Fruit fly (Drosophila melanogaster) whole organism, embryonic: Measurements from ENCODE around the gene CG4570.

Source experiments
- Abd-B ChIP-seq: fragments of 200-800 bp; sonication (Bioruptor generic); optimal IDR thresholded peaks from 2 replicates; lab custom pipeline; 2018; ENCODE audit warnings: missing biosample characterization, mild to moderate bottlenecking, missing genetic modification characterization, moderate library complexity
- CG10267 ChIP-seq: fragments of 200-800 bp; sonication (Bioruptor generic); optimal IDR thresholded peaks from 2 replicates; lab custom pipeline; 2018; ENCODE audit warnings: missing biosample characterization, mild to moderate bottlenecking, missing genetic modification characterization, moderate library complexity
- CG10431 ChIP-seq: fragments of 200-800 bp; sonication (Bioruptor generic); optimal IDR thresholded peaks from 3 replicates; lab custom pipeline; 2018; ENCODE audit warnings: missing biosample characterization, mild to moderate bottlenecking, missing genetic modification characterization
- CG11085 ChIP-seq: fragments of 200-800 bp; sonication (Bioruptor generic); IDR thresholded peaks from 2 replicates; pipeline ENCODE4 v1.3.6; 2022; ENCODE audit warnings: missing biosample characterization, missing genetic modification characterization
- CG15269 ChIP-seq: fragments of 200-800 bp; sonication (Bioruptor generic); optimal IDR thresholded peaks from 2 replicates; lab custom pipeline; 2018; ENCODE audit warnings: missing biosample characterization, mild to moderate bottlenecking, missing genetic modification characterization, moderate library complexity
- CG15479 ChIP-seq: fragments of 200-800 bp; sonication (Bioruptor generic); optimal IDR thresholded peaks from 3 replicates; lab custom pipeline; 2019; ENCODE audit warnings: missing biosample characterization, mild to moderate bottlenecking, missing genetic modification characterization, moderate library complexity
- CG16779 ChIP-seq: fragments of 200-800 bp; sonication (Bioruptor generic); IDR thresholded peaks from 2 replicates; pipeline ENCODE4 v1.3.6; 2022; ENCODE audit warnings: missing biosample characterization, missing genetic modification characterization
- CG17359 ChIP-seq: fragments of 200-800 bp; sonication (Bioruptor generic); optimal IDR thresholded peaks from 3 replicates; lab custom pipeline; 2018; ENCODE audit warnings: missing biosample characterization, mild to moderate bottlenecking, missing genetic modification characterization, moderate library complexity
- CG17385 ChIP-seq: fragments of 200-800 bp; sonication (Bioruptor generic); optimal IDR thresholded peaks from 3 replicates; lab custom pipeline; 2018; ENCODE audit warnings: missing biosample characterization, mild to moderate bottlenecking, missing genetic modification characterization
- CG2712 ChIP-seq: fragments of 200-800 bp; optimal IDR thresholded peaks from 3 replicates; lab custom pipeline; 2019; ENCODE audit warnings: missing biosample characterization, mild to moderate bottlenecking, missing genetic modification characterization, moderate library complexity
- CG3163 ChIP-seq: fragments of 200-800 bp; sonication (Bioruptor generic); optimal IDR thresholded peaks from 3 replicates; lab custom pipeline; 2016; ENCODE audit warnings: missing biosample characterization, missing genetic modification characterization
- CG3281 ChIP-seq: fragments of 200-800 bp; sonication (Bioruptor generic); optimal IDR thresholded peaks from 3 replicates; lab custom pipeline; 2017; ENCODE audit warnings: missing biosample characterization, mild to moderate bottlenecking, missing genetic modification characterization
- CG33557 ChIP-seq: fragments of 200-800 bp; sonication (Bioruptor generic); optimal IDR thresholded peaks from 2 replicates; lab custom pipeline; 2019; ENCODE audit warnings: missing biosample characterization, mild to moderate bottlenecking, missing genetic modification characterization, moderate library complexity
- CG4328 ChIP-seq: fragments of 200-800 bp; sonication (Bioruptor generic); optimal IDR thresholded peaks from 3 replicates; lab custom pipeline; 2017; ENCODE audit warnings: missing biosample characterization, missing genetic modification reagents, missing genetic modification characterization
- CG4820 ChIP-seq: fragments of 200-800 bp; sonication (Bioruptor generic); optimal IDR thresholded peaks from 3 replicates; lab custom pipeline; 2016; ENCODE audit warnings: missing biosample characterization, missing genetic modification characterization
- CG5245 ChIP-seq: fragments of 200-800 bp; sonication (Bioruptor generic); optimal IDR thresholded peaks from 3 replicates; lab custom pipeline; 2016; ENCODE audit warnings: missing biosample characterization, missing genetic modification characterization
- CG5953 ChIP-seq: fragments of 200-800 bp; sonication (Bioruptor generic); IDR thresholded peaks from 2 replicates; pipeline ENCODE4 v1.3.6; 2022; ENCODE audit warnings: missing biosample characterization, missing genetic modification characterization
- CG6854 ChIP-seq: fragments of 200-800 bp; sonication (Bioruptor generic); optimal IDR thresholded peaks from 3 replicates; lab custom pipeline; 2017; ENCODE audit warnings: missing biosample characterization, mild to moderate bottlenecking, missing genetic modification characterization
- CG7963 ChIP-seq: fragments of 200-800 bp; sonication (Bioruptor generic); IDR thresholded peaks from 3 replicates; pipeline ENCODE4 v1.3.6; 2022; ENCODE audit warnings: missing biosample characterization, missing genetic modification characterization; ENCODE audit not compliant: partially characterized antibody
- CG8359 ChIP-seq: fragments of 200-800 bp; sonication (Bioruptor generic); optimal IDR thresholded peaks from 2 replicates; lab custom pipeline; 2017; ENCODE audit warnings: missing biosample characterization, mild to moderate bottlenecking, missing genetic modification characterization, borderline replicate concordance
- CG8478 ChIP-seq: fragments of >200 bp; optimal IDR thresholded peaks from 2 replicates; lab custom pipeline; 2018
- CG8944 ChIP-seq: fragments of 200-800 bp; sonication (Bioruptor generic); optimal IDR thresholded peaks from 3 replicates; lab custom pipeline; 2016; ENCODE audit warnings: missing biosample characterization, missing genetic modification characterization
- CG9609 ChIP-seq: fragments of 200-800 bp; sonication (Bioruptor generic); optimal IDR thresholded peaks from 3 replicates; lab custom pipeline; 2016; ENCODE audit warnings: missing biosample characterization, missing genetic modification characterization
- Chrac-16 ChIP-seq: fragments of 200-800 bp; sonication (Bioruptor generic); optimal IDR thresholded peaks from 3 replicates; lab custom pipeline; 2016; ENCODE audit warnings: missing biosample characterization, missing genetic modification characterization
- Deaf1 ChIP-seq: fragments of 200-800 bp; optimal IDR thresholded peaks from 3 replicates; lab custom pipeline; 2019; ENCODE audit warnings: missing biosample characterization, mild to moderate bottlenecking, missing genetic modification characterization, moderate library complexity
- Dip3 ChIP-seq: fragments of 200-800 bp; sonication (Bioruptor generic); optimal IDR thresholded peaks from 3 replicates; lab custom pipeline; 2016; ENCODE audit warnings: missing biosample characterization, missing genetic modification characterization
- Elba2 ChIP-seq: fragments of 200-800 bp; sonication (Bioruptor generic); optimal IDR thresholded peaks from 3 replicates; lab custom pipeline; 2016; ENCODE audit warnings: missing biosample characterization, missing genetic modification characterization
- Hand ChIP-seq: fragments of 200-800 bp; sonication (Bioruptor generic); optimal IDR thresholded peaks from 2 replicates; lab custom pipeline; 2017; ENCODE audit warnings: mild to moderate bottlenecking, missing biosample characterization, missing genetic modification reagents, missing genetic modification characterization
- HmgD ChIP-seq: fragments of 200-800 bp; sonication (Bioruptor generic); optimal IDR thresholded peaks from 3 replicates; lab custom pipeline; 2016; ENCODE audit warnings: missing biosample characterization, missing genetic modification characterization
- Hr3 ChIP-seq: fragments of 200-800 bp; sonication (Bioruptor generic); optimal IDR thresholded peaks from 3 replicates; lab custom pipeline; 2016; ENCODE audit warnings: missing biosample characterization, missing genetic modification characterization
- Myb ChIP-seq: fragments of 200-800 bp; sonication (Bioruptor generic); optimal IDR thresholded peaks from 2 replicates; lab custom pipeline; 2016; ENCODE audit warnings: missing biosample characterization, missing genetic modification characterization
- NC2β ChIP-seq: fragments of 200-800 bp; sonication (Bioruptor generic); optimal IDR thresholded peaks from 2 replicates; lab custom pipeline; 2016; ENCODE audit warnings: missing biosample characterization, missing genetic modification characterization
- Nf-YC ChIP-seq: fragments of 200-800 bp; optimal IDR thresholded peaks from 3 replicates; lab custom pipeline; 2019; ENCODE audit warnings: missing biosample characterization, mild to moderate bottlenecking, missing genetic modification characterization, moderate library complexity
- Poxn ChIP-seq: fragments of 200-800 bp; sonication (Bioruptor generic); IDR thresholded peaks from 2 replicates; pipeline ENCODE4 v1.3.6; 2022; ENCODE audit warnings: missing biosample characterization, missing genetic modification characterization
- crp ChIP-seq, 2 experiments: fragments of 200-800 bp; sonication (Bioruptor generic); optimal IDR thresholded peaks; 2 replicates in 1 of 2; 3 replicates in 1 of 2; lab custom pipeline; 2017; ENCODE audit warnings: missing biosample characterization in 2 of 2, missing genetic modification characterization in 2 of 2, mild to moderate bottlenecking in 1 of 2, moderate library complexity in 1 of 2
- ems ChIP-seq: fragments of 200-800 bp; sonication (Bioruptor generic); optimal IDR thresholded peaks from 3 replicates; lab custom pipeline; 2016; ENCODE audit warnings: missing biosample characterization, missing genetic modification characterization
- gem ChIP-seq: fragments of 200-800 bp; sonication (Bioruptor generic); optimal IDR thresholded peaks from 2 replicates; lab custom pipeline; 2019; ENCODE audit warnings: missing biosample characterization, mild to moderate bottlenecking, missing genetic modification characterization, moderate library complexity
- ham ChIP-seq: fragments of 200-800 bp; sonication (Bioruptor generic); IDR thresholded peaks from 2 replicates; pipeline ENCODE4 v1.3.6; 2022; ENCODE audit warnings: missing biosample characterization, missing genetic modification characterization
- kay ChIP-seq: fragments of 200-800 bp; sonication (Bioruptor generic); optimal IDR thresholded peaks from 2 replicates; lab custom pipeline; 2016; ENCODE audit warnings: missing biosample characterization, missing genetic modification characterization
- ken ChIP-seq: fragments of 200-800 bp; sonication (Bioruptor generic); IDR thresholded peaks from 3 replicates; pipeline ENCODE4 v1.3.6; 2022; ENCODE audit warnings: missing biosample characterization, missing genetic modification characterization
- lbe ChIP-seq: fragments of 200-800 bp; sonication (Bioruptor generic); optimal IDR thresholded peaks from 2 replicates; lab custom pipeline; 2016; ENCODE audit warnings: missing biosample characterization, mild to moderate bottlenecking, missing genetic modification characterization
- nom ChIP-seq: fragments of 200-800 bp; sonication (Bioruptor generic); optimal IDR thresholded peaks from 2 replicates; lab custom pipeline; 2017; ENCODE audit warnings: missing biosample characterization, missing genetic modification characterization, mild to moderate bottlenecking, moderate library complexity, missing genetic modification reagents
- org-1 ChIP-seq: fragments of 200-800 bp; sonication (Bioruptor generic); optimal IDR thresholded peaks from 2 replicates; lab custom pipeline; 2017; ENCODE audit warnings: missing biosample characterization, missing genetic modification characterization
- repo ChIP-seq: fragments of 200-800 bp; sonication (Bioruptor generic); optimal IDR thresholded peaks from 2 replicates; lab custom pipeline; 2016; ENCODE audit warnings: missing biosample characterization, missing genetic modification characterization
- run ChIP-seq: fragments of 200-800 bp; sonication (Bioruptor generic); optimal IDR thresholded peaks from 3 replicates; lab custom pipeline; 2018; ENCODE audit warnings: missing biosample characterization, mild to moderate bottlenecking, missing genetic modification characterization
- salm ChIP-seq: fragments of 200-800 bp; sonication (Bioruptor generic); optimal IDR thresholded peaks from 2 replicates; lab custom pipeline; 2018; ENCODE audit warnings: missing biosample characterization, mild to moderate bottlenecking, missing genetic modification characterization
- slou ChIP-seq: fragments of 200-800 bp; sonication (Bioruptor generic); optimal IDR thresholded peaks from 3 replicates; lab custom pipeline; 2016; ENCODE audit warnings: missing biosample characterization, missing genetic modification characterization
- tll ChIP-seq, 2 experiments: fragments of 200-800 bp in 1 of 2; fragments of >200 bp in 1 of 2; sonication (Bioruptor generic) in 1 of 2; optimal IDR thresholded peaks; 2 replicates each; lab custom pipeline; 2017 to 2019; ENCODE audit warnings: missing biosample characterization in 2 of 2, missing genetic modification characterization in 2 of 2, mild to moderate bottlenecking in 1 of 2, moderate library complexity in 1 of 2

Gene CG4570

DNA sequence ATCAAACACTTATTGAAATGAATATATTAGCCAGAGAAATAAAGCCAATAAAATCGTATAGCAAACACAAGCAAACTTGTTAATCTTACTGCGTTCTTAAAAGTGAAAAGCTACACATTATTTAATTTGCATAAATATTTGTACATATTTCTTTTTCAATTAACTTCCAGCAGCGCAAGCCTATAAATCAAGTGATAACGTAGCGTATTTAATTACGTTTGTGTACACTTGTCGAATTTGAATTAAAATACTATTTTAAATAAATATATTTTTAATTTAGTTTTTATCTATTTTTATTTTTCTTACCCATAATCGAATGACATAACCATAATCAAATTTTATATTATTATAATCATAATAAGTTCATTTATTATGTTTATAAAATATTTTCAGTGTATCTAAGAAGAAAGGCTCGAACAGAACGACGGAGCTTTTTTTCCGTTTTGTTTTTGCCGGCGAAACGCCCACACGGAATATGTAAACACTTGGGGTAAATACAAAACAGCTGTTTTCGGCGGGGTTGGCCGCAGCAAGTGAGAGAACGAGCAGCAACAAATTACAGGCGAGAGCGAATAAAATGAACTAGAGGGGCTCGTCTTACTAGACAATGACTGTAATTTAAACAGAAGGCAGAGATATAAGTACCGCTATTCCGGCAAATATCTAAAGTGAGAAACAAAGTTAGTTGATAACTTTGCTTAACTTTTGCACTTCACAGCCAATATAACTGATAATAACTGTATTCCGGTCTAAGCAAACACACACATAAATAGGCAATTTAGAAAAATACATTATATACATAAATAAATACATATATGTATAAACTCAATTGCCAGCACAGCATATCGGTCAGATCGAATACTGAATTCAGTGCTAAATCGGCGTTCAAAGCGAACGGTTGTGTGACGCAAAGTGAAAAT, 19.2 kb downstream of the CG4570 start, which contains the start of gene Sodh2 (continued):
- TF ChIP-seq CG3163 (GFP tag; lab: Kevin White, UChicago): peak; percentile 33
- TF ChIP-seq CG10431: peak; percentile 42
- peak; percentile 16 for TF ChIP-seq slou
- peak; percentile 55 for TF ChIP-seq nom
- peak; percentile 81 for TF ChIP-seq CG16779 (GFP tag; lab: Robert Waterston, UW)
- TF ChIP-seq CG7963 (GFP tag; lab: Robert Waterston, UW): no peak
- peak; percentile 58 for TF ChIP-seq salm (tag; lab: Kevin White, UChicago)
- no peak for TF ChIP-seq repo (GFP tag; lab: Kevin White, UChicago)
- peak; percentile 75 for TF ChIP-seq CG10267 (tag; lab: Kevin White, UChicago)
- no peak for TF ChIP-seq CG15479 (GFP tag; lab: Kevin White, UChicago)
- peak; percentile 63 for TF ChIP-seq CG4328 (GFP tag; lab: Kevin White, UChicago)
- peak; percentile 35 for TF ChIP-seq CG33557
- peak; percentile 18 for TF ChIP-seq Abd-B (GFP tag; lab: Kevin White, UChicago)
- no peak for TF ChIP-seq CG8478
- TF ChIP-seq CG17359: peak; percentile 59
- TF ChIP-seq lbe (GFP tag; lab: Kevin White, UChicago): peak; percentile 86
- TF ChIP-seq CG3281 (GFP tag; lab: Kevin White, UChicago): peak; percentile 90
- peak; percentile 25 for TF ChIP-seq CG5245 (GFP tag; lab: Kevin White, UChicago)
- TF ChIP-seq ken (GFP tag; lab: Robert Waterston, UW): peak; percentile 73
- peak; percentile 71 for TF ChIP-seq CG17385 (GFP tag; lab: Kevin White, UChicago)
- no peak for TF ChIP-seq tll (GFP tag; optimal IDR thresholded peaks at IDR 0.05; lab: Kevin White, UChicago)
- TF ChIP-seq Hr3 (GFP tag; lab: Kevin White, UChicago): peak; percentile 41
- peak; percentile 83 for TF ChIP-seq CG6854 (GFP tag; lab: Kevin White, UChicago)
- TF ChIP-seq crp (GFP tag; optimal IDR thresholded peaks at IDR 0.05; lab: Kevin White, UChicago): peak in 1 of 2 experiments; percentile 78
- TF ChIP-seq CG15269 (tag; lab: Kevin White, UChicago): peak; percentile 81
- TF ChIP-seq ems (GFP tag; lab: Kevin White, UChicago): peak; percentile 12
- no peak for TF ChIP-seq NC2β (GFP tag; lab: Kevin White, UChicago)
- peak; percentile 64 for TF ChIP-seq Nf-YC (tag; lab: Kevin White, UChicago)
- TF ChIP-seq Poxn (GFP tag; lab: Robert Waterston, UW): peak; percentile 72
- peak; percentile 40 for TF ChIP-seq Chrac-16 (GFP tag; lab: Kevin White, UChicago)
- peak; percentile 40 for TF ChIP-seq CG8359 (GFP tag; lab: Kevin White, UChicago)
- TF ChIP-seq org-1 (GFP tag; lab: Kevin White, UChicago): peak; percentile 75
- TF ChIP-seq HmgD (GFP tag; lab: Kevin White, UChicago): no peak
- peak; percentile 64 for TF ChIP-seq run (tag; lab: Kevin White, UChicago)
- TF ChIP-seq CG2712 (tag; lab: Kevin White, UChicago): peak; percentile 85
- TF ChIP-seq Elba2 (GFP tag; lab: Kevin White, UChicago): no peak
- peak; percentile 57 for TF ChIP-seq Myb
- peak; percentile 53 for TF ChIP-seq CG8944 (GFP tag; lab: Kevin White, UChicago)
- peak; percentile 69 for TF ChIP-seq Hand (GFP tag; lab: Kevin White, UChicago)
- 0 out of 2 replicates have a peak, but pooled peaks have one; percentile 12 for TF ChIP-seq CG5953 (GFP tag; lab: Robert Waterston, UW)
- TF ChIP-seq ham: peak; percentile 34; the same call in 1 of the 2 replicates
- peak; percentile 85 for TF ChIP-seq gem (tag; lab: Kevin White, UChicago)
- peak; percentile 67 for TF ChIP-seq Deaf1 (tag; lab: Kevin White, UChicago)
- TF ChIP-seq CG4820 (GFP tag; lab: Kevin White, UChicago): no peak
- TF ChIP-seq kay: no peak
- TF ChIP-seq CG11085: peak; percentile 82
- peak; percentile 78 for TF ChIP-seq Dip3 (GFP tag; lab: Kevin White, UChicago)
- peak; percentile 69 for TF ChIP-seq CG9609 (GFP tag; lab: Kevin White, UChicago)
